Fruit fly (Drosophila melanogaster): ENCODE measurements around the gene CG10958.
A peak's percentile ranks its signal among the peaks of the same experiment; 100 is the strongest.

Gene CG10958

dm6 chrX:8113386-8114279 is 18.5 kb upstream of the CG10958 start (continued):
- TF ChIP-seq BtbVII (GFP tag; optimal IDR thresholded peaks at IDR 0.05) (peak; percentile 3), mam (GFP tag; optimal IDR thresholded peaks at IDR 0.05) (peak; percentile 74), Nf-YB (GFP tag; optimal IDR thresholded peaks at IDR 0.05) (no peak), CG6254 (GFP tag; optimal IDR thresholded peaks at IDR 0.05) (no peak), z (GFP tag; IDR thresholded peaks at IDR 0.05) (no peak), fd96Cb (tag; optimal IDR thresholded peaks at IDR 0.05) (peak; percentile 7), CG11093 (GFP tag; IDR thresholded peaks at IDR 0.05) (0 out of 3 replicates have a peak, but pooled peaks have one; percentile 42), Ada2b (GFP tag; IDR thresholded peaks at IDR 0.05) (peak; percentile 73), CG18476 (GFP tag; optimal IDR thresholded peaks at IDR 0.05) (no peak), phol (tag; optimal IDR thresholded peaks at IDR 0.05) (peak; percentile 15), chinmo (GFP tag; IDR thresholded peaks at IDR 0.05; ENCODE audit: partially characterized antibody) (no peak), kah (GFP tag; optimal IDR thresholded peaks at IDR 0.05) (no peak), CG32772 (GFP tag; IDR thresholded peaks at IDR 0.05) (0 out of 2 replicates have a peak, but pooled peaks have one; percentile 43), nmo (GFP tag; optimal IDR thresholded peaks at IDR 0.05) (peak; percentile 16), bcd (GFP tag; optimal IDR thresholded peaks at IDR 0.05) (peak; percentile 44), cwo (GFP tag; optimal IDR thresholded peaks at IDR 0.05) (peak; percentile 73), lola (GFP tag; optimal IDR thresholded peaks at IDR 0.05) (no peak), fru (optimal IDR thresholded peaks at IDR 0.05) (no peak), kay (GFP tag; optimal IDR thresholded peaks at IDR 0.05) (no peak), sug (tag; optimal IDR thresholded peaks at IDR 0.05) (peak; percentile 20), Trl (optimal IDR thresholded peaks at IDR 0.05) (no peak), Trl (GFP tag; optimal IDR thresholded peaks at IDR 0.05) (peak; percentile 11), Neu2 (GFP tag; optimal IDR thresholded peaks at IDR 0.05; ENCODE audit: borderline replicate concordance) (no peak), CG6689 (GFP tag; IDR thresholded peaks at IDR 0.05) (0 out of 2 replicates have a peak, but pooled peaks have one; percentile 18), amos (GFP tag; IDR thresholded peaks at IDR 0.05; ENCODE audit: partially characterized antibody) (no peak), ase (GFP tag; IDR thresholded peaks at IDR 0.05) (no peak), stwl (tag; optimal IDR thresholded peaks at IDR 0.05) (no peak), CG11504 (tag; optimal IDR thresholded peaks at IDR 0.05) (peak; percentile 62), CG6654 (GFP tag; optimal IDR thresholded peaks at IDR 0.05) (no peak), CG8478 (optimal IDR thresholded peaks at IDR 0.05) (no peak), Dp (GFP tag; optimal IDR thresholded peaks at IDR 0.05) (no peak), Gug (GFP tag; IDR thresholded peaks at IDR 0.05) (peak; percentile 58; the same call in 2 of the 4 replicates), disco-r (GFP tag; optimal IDR thresholded peaks at IDR 0.05) (peak; percentile 4), CG7357 (GFP tag; IDR thresholded peaks at IDR 0.05) (peak; percentile 58; the same call in 2 of the 3 replicates), CG31224 (GFP tag; IDR thresholded peaks at IDR 0.05) (peak; percentile 62), CG10543 (GFP tag; optimal IDR thresholded peaks at IDR 0.05) (no peak), cas (GFP tag; IDR thresholded peaks at IDR 0.05) (peak; percentile 52; the same call in 1 of the 2 replicates), dati (GFP tag; IDR thresholded peaks at IDR 0.05) (no peak), Atf3 (GFP tag; optimal IDR thresholded peaks at IDR 0.05) (no peak), Max (GFP tag; optimal IDR thresholded peaks at IDR 0.05) (no peak), corto (GFP tag; optimal IDR thresholded peaks at IDR 0.05) (no peak), HHEX (GFP tag; optimal IDR thresholded peaks at IDR 0.05) (peak; percentile 66), Antp (GFP tag; optimal IDR thresholded peaks at IDR 0.05) (peak; percentile 11), eyg (GFP tag; optimal IDR thresholded peaks at IDR 0.05) (peak; percentile 43), TFAM (GFP tag; optimal IDR thresholded peaks at IDR 0.05) (no peak), her (GFP tag; optimal IDR thresholded peaks at IDR 0.05) (peak; percentile 63), CG4424 (GFP tag; optimal IDR thresholded peaks at IDR 0.05) (peak; percentile 4), grn (GFP tag; optimal IDR thresholded peaks at IDR 0.05) (no peak), en (GFP tag; optimal IDR thresholded peaks at IDR 0.05) (no peak)

Measured in whole organism, embryonic.